Worm (Caenorhabditis elegans): ENCODE results near the gene W02A2.5.

W02A2.5 gene

DNA sequence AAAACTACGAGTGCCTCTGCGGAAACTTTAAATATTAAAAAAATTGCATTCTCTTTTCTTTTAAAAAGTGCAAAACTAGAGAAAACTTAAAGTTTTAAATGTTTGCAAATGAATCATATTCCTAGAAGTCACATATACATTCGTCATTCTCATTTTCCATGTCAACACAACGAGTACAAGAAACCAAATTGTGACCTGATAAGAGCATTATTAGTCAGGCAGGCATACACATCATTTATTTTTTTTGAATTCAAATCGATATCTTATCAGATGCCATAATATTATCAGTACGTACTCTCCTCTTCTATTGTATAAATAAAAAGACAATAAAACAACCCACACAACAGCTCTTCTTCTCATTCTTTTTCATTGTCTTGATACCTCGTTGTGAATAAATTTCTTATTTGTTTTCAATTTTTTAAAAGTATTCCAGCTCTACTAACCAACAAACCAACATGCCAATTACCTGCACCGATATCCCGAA lies 4.6 kb downstream of the W02A2.5 start, which contains the start of gene W02A2.9 (continued):
- TF ChIP-seq dpl-1 (GFP tag; optimal IDR thresholded peaks at IDR 0.05) (no peak), elt-2 (tag; optimal IDR thresholded peaks at IDR 0.05) (peak; percentile 95), nhr-20 (tag; optimal IDR thresholded peaks at IDR 0.05) (peak; percentile 19), dsc-1 (tag; optimal IDR thresholded peaks at IDR 0.05) (no peak), vab-15 (tag; optimal IDR thresholded peaks at IDR 0.05) (no peak), ztf-11 (tag; optimal IDR thresholded peaks at IDR 0.05) (no peak), isw-1 (GFP tag; IDR thresholded peaks at IDR 0.05) (no peak), lin-14 (GFP tag; optimal IDR thresholded peaks at IDR 0.05) (no peak), fos-1 (tag; optimal IDR thresholded peaks at IDR 0.05) (no peak), tlp-1 (tag; optimal IDR thresholded peaks at IDR 0.05) (peak; percentile 30), lin-39 (tag; optimal IDR thresholded peaks at IDR 0.05) (no peak), C16A3.4 (tag; optimal IDR thresholded peaks at IDR 0.05) (no peak), C34B4.2 (tag; optimal IDR thresholded peaks at IDR 0.05) (no peak), zag-1 (tag; optimal IDR thresholded peaks at IDR 0.05) (no peak), snu-23 (GFP tag; optimal IDR thresholded peaks at IDR 0.05) (no peak), snpc-4 (tag; optimal IDR thresholded peaks at IDR 0.05) (no peak), ceh-90 (tag; optimal IDR thresholded peaks at IDR 0.05) (no peak), nhr-19 (GFP tag; conservative IDR thresholded peaks at IDR 0.05) (no peak), unc-98 (GFP tag; IDR thresholded peaks at IDR 0.05) (no peak), nhr-11 (tag; optimal IDR thresholded peaks at IDR 0.05) (no peak), ceh-82 (tag; optimal IDR thresholded peaks at IDR 0.05) (no peak), efl-1 (optimal IDR thresholded peaks at IDR 0.05) (no peak), efl-1 (GFP tag; optimal IDR thresholded peaks at IDR 0.05 in 1 of 2) (peak in 1 of 2 experiments; percentile 56), zip-4 (GFP tag; optimal IDR thresholded peaks at IDR 0.05) (no peak), unc-130 (tag; optimal IDR thresholded peaks at IDR 0.05) (no peak), jun-1 (tag; optimal IDR thresholded peaks at IDR 0.05) (peak; percentile 57), fkh-4 (tag; optimal IDR thresholded peaks at IDR 0.05; ENCODE audit: borderline replicate concordance) (no peak), mdl-1 (tag; optimal IDR thresholded peaks at IDR 0.05) (no peak), ceh-63 (GFP tag; optimal IDR thresholded peaks at IDR 0.05) (no peak), pqm-1 (tag; optimal IDR thresholded peaks at IDR 0.05) (no peak), xbp-1 (tag; optimal IDR thresholded peaks at IDR 0.05) (no peak), pag-3 (tag; optimal IDR thresholded peaks at IDR 0.05; ENCODE audit: borderline replicate concordance, insufficient read depth) (no peak), unc-30 (tag; optimal IDR thresholded peaks at IDR 0.05) (no peak), nhr-84 (tag; optimal IDR thresholded peaks at IDR 0.05) (no peak), nhr-71 (tag; optimal IDR thresholded peaks at IDR 0.05) (no peak)

DNA sequence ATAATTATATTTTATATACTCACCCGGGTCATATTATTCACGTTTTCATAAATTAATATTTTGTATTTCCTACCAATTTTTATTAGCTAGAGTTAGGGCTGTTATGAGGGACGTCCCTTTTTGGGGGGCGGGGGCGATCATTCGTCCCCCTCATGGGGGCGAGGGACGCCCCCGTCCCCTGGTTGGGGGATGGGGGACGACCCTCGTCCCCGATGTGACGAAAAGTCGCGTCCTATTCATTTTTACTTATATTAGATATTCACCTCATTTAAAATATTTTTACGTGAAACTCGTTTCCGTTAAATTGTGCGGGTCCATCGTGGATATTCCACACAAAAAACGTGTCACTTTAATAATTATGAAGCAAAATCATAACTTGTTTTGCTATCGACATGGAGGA lies 5.9 kb downstream of the W02A2.5 start, which contains the start of gene W02A2.12:
W02A2.12 (minus strand) TSS at position 240 of the 400 bp plus-strand sequence.
- TF ChIP-seq lir-3 (tag; optimal IDR thresholded peaks at IDR 0.05; ENCODE audit: poor library complexity) (no peak), jun-1 (tag; optimal IDR thresholded peaks at IDR 0.05) (no peak), ama-1 (optimal IDR thresholded peaks at IDR 0.05) (no peak), aly-2 (tag; optimal IDR thresholded peaks at IDR 0.05) (no peak), ets-5 (GFP tag; IDR thresholded peaks at IDR 0.05) (no peak), sup-37 (GFP tag; optimal IDR thresholded peaks at IDR 0.05) (no peak), mab-9 (GFP tag; IDR thresholded peaks at IDR 0.05) (no peak), unc-86 (tag; optimal IDR thresholded peaks at IDR 0.05) (no peak)
